Worm (Caenorhabditis elegans): Measurements from ENCODE around the gene nhr-140.

The nhr-140 gene

ce11 chrV:6997041-6997552, 7.6 kb upstream of the nhr-140 start, which contains the start of gene nhr-107:
nhr-107 (minus strand) TSS chrV:6997091.
- TF ChIP-seq fkh-10 (GFP tag; optimal IDR thresholded peaks at IDR 0.05) (no peak), lsy-2 (tag; optimal IDR thresholded peaks at IDR 0.05) (peak in 1 of 2 experiments; percentile 19), dve-1 (tag; optimal IDR thresholded peaks at IDR 0.05; ENCODE audit: insufficient read depth) (peak; percentile 24), mdl-1 (tag; optimal IDR thresholded peaks at IDR 0.05) (no peak), tag-97 (GFP tag; IDR thresholded peaks at IDR 0.05) (no peak), snpc-1.2 (GFP tag; IDR thresholded peaks at IDR 0.05) (no peak), jun-1 (tag; optimal IDR thresholded peaks at IDR 0.05) (no peak), skn-1 (tag; optimal IDR thresholded peaks at IDR 0.05) (no peak), arid-1 (GFP tag; conservative IDR thresholded peaks at IDR 0.05) (no peak), duxl-1 (tag; optimal IDR thresholded peaks at IDR 0.05; ENCODE audit: poor library complexity) (no peak), lin-38 (GFP tag; IDR thresholded peaks at IDR 0.05) (no peak), zfp-2 (tag; optimal IDR thresholded peaks at IDR 0.05) (no peak), sdz-12 (GFP tag; optimal IDR thresholded peaks at IDR 0.05) (no peak), daf-19 (GFP tag; conservative IDR thresholded peaks at IDR 0.05) (no peak), nhr-102 (tag; optimal IDR thresholded peaks at IDR 0.05) (no peak), nhr-48 (tag; optimal IDR thresholded peaks at IDR 0.05) (no peak), ces-1 (GFP tag; optimal IDR thresholded peaks at IDR 0.05) (no peak), pqm-1 (tag; optimal IDR thresholded peaks at IDR 0.05) (no peak), nhr-28 (tag; optimal IDR thresholded peaks at IDR 0.05) (peak; percentile 96), mes-2 (tag; optimal IDR thresholded peaks at IDR 0.05; ENCODE audit: poor library complexity, severe bottlenecking) (no peak), zip-2 (tag; optimal IDR thresholded peaks at IDR 0.05) (no peak), daf-16 (GFP tag; optimal IDR thresholded peaks at IDR 0.05) (no peak), daf-16 (tag; optimal IDR thresholded peaks at IDR 0.05) (peak; percentile 78), rbr-2 (tag; optimal IDR thresholded peaks at IDR 0.05) (no peak), T20F7.1 (GFP tag; optimal IDR thresholded peaks at IDR 0.05) (no peak), dmd-6 (GFP tag; IDR thresholded peaks at IDR 0.05) (peak; percentile 13), cey-2 (tag; optimal IDR thresholded peaks at IDR 0.05; ENCODE audit: borderline replicate concordance, insufficient read depth) (no peak), php-3 (GFP tag; IDR thresholded peaks at IDR 0.05) (peak; percentile 18; the same call in 1 of the 2 replicates), attf-4 (tag; optimal IDR thresholded peaks at IDR 0.05) (no peak), ceh-32 (tag; optimal IDR thresholded peaks at IDR 0.05; ENCODE audit: poor library complexity) (no peak), ctbp-1 (GFP tag; IDR thresholded peaks at IDR 0.05) (no peak), mxl-2 (GFP tag; conservative IDR thresholded peaks at IDR 0.05) (no peak), F37D6.2 (tag; optimal IDR thresholded peaks at IDR 0.05) (no peak), mep-1 (tag; optimal IDR thresholded peaks at IDR 0.05) (no peak), nhr-25 (tag; optimal IDR thresholded peaks at IDR 0.05; ENCODE audit: borderline replicate concordance, insufficient read depth) (no peak), lin-13 (GFP tag; optimal IDR thresholded peaks at IDR 0.05) (no peak), tra-1 (GFP tag; IDR thresholded peaks at IDR 0.05) (no peak), daf-12 (tag; optimal IDR thresholded peaks at IDR 0.05) (no peak), dmd-9 (GFP tag; IDR thresholded peaks at IDR 0.05) (no peak), daf-8 (GFP tag; IDR thresholded peaks at IDR 0.05) (no peak), lim-7 (GFP tag; IDR thresholded peaks at IDR 0.05) (no peak), nhr-76 (tag; optimal IDR thresholded peaks at IDR 0.05) (no peak), D1046.2 (GFP tag; IDR thresholded peaks at IDR 0.05) (no peak), unc-39 (tag; optimal IDR thresholded peaks at IDR 0.05) (no peak), lin-15B (tag; optimal IDR thresholded peaks at IDR 0.05) (no peak), hlh-11 (tag; optimal IDR thresholded peaks at IDR 0.05) (no peak), F10B5.3 (tag; optimal IDR thresholded peaks at IDR 0.05) (no peak), T26A8.4 (GFP tag; IDR thresholded peaks at IDR 0.05) (no peak), zfp-3 (GFP tag; conservative IDR thresholded peaks at IDR 0.05) (no peak), madf-9 (GFP tag; conservative IDR thresholded peaks at IDR 0.05) (no peak), fos-1 (tag; optimal IDR thresholded peaks at IDR 0.05) (no peak)

Data from whole organism, L4 larva.